Fruit fly (Drosophila melanogaster): Measurements from ENCODE around the gene Sap47.

The Sap47 gene

dm6 chr3R:15922622-15923574 lies 12.0 kb upstream of the Sap47 start:
- no peak for TF ChIP-seq Lim3 (GFP tag; IDR thresholded peaks at IDR 0.05)
- peak; percentile 58 for TF ChIP-seq gcm (GFP tag; optimal IDR thresholded peaks at IDR 0.05)
- TF ChIP-seq Mad (GFP tag; optimal IDR thresholded peaks at IDR 0.05) = no peak
- TF ChIP-seq Drgx (GFP tag; IDR thresholded peaks at IDR 0.05) = peak; percentile 36
- peak; percentile 86 for TF ChIP-seq sd (tag; optimal IDR thresholded peaks at IDR 0.05)
- peak; percentile 89 for TF ChIP-seq crol (GFP tag; IDR thresholded peaks at IDR 0.05)
- no peak for TF ChIP-seq CG10959 (GFP tag; IDR thresholded peaks at IDR 0.05)
- peak; percentile 36 for TF ChIP-seq D19A (tag; optimal IDR thresholded peaks at IDR 0.05)
- TF ChIP-seq CG11456 (GFP tag; IDR thresholded peaks at IDR 0.05) = no peak
- TF ChIP-seq kay (GFP tag; optimal IDR thresholded peaks at IDR 0.05) = no peak
- no peak for TF ChIP-seq tap (tag; optimal IDR thresholded peaks at IDR 0.05)
- no peak for TF ChIP-seq E2f1 (GFP tag; IDR thresholded peaks at IDR 0.05)
- peak; percentile 30 for TF ChIP-seq kni (GFP tag; optimal IDR thresholded peaks at IDR 0.05)
- no peak for TF ChIP-seq amos (GFP tag; IDR thresholded peaks at IDR 0.05; ENCODE audit: partially characterized antibody)
- no peak for TF ChIP-seq scrt (GFP tag; optimal IDR thresholded peaks at IDR 0.05)
- TF ChIP-seq hth (optimal IDR thresholded peaks at IDR 0.05) = no peak
- peak; percentile 19 for TF ChIP-seq sens (GFP tag)

- no peak for TF ChIP-seq nmo (GFP tag; optimal IDR thresholded peaks at IDR 0.05)
- no peak for TF ChIP-seq CG31365 (tag; optimal IDR thresholded peaks at IDR 0.05)
- TF ChIP-seq Trl (optimal IDR thresholded peaks at IDR 0.05) = no peak
- TF ChIP-seq Trl (GFP tag; optimal IDR thresholded peaks at IDR 0.05) = no peak
- TF ChIP-seq B-H1 (GFP tag; IDR thresholded peaks at IDR 0.05) = no peak
- no peak for TF ChIP-seq nom (GFP tag; optimal IDR thresholded peaks at IDR 0.05)
- no peak for TF ChIP-seq Hmx (GFP tag; optimal IDR thresholded peaks at IDR 0.05)
- TF ChIP-seq kay (GFP tag; optimal IDR thresholded peaks at IDR 0.05) = no peak
- no peak for TF ChIP-seq Sin3A (optimal IDR thresholded peaks at IDR 0.05)
Observed at dm6 chr3R:15925329-15925728, 9.6 kb upstream of the Sap47 start, which contains the start of gene CG34276. TSS of gene CG34276 (plus strand) at chr3R:15925629.

dm6 chr3R:15925939-15926338 lies 9.0 kb upstream of the Sap47 start:
- no peak for TF ChIP-seq z (GFP tag; IDR thresholded peaks at IDR 0.05)
- TF ChIP-seq CG6654 (GFP tag; optimal IDR thresholded peaks at IDR 0.05) = no peak
- TF ChIP-seq CG10321 (GFP tag; IDR thresholded peaks at IDR 0.05) = no peak
- TF ChIP-seq HHEX (GFP tag; optimal IDR thresholded peaks at IDR 0.05) = no peak
- peak; percentile 10 for TF ChIP-seq odd (GFP tag; optimal IDR thresholded peaks at IDR 0.05)
- no peak for TF ChIP-seq CG9876 (GFP tag; optimal IDR thresholded peaks at IDR 0.05)
- TF ChIP-seq CG8944 (GFP tag; optimal IDR thresholded peaks at IDR 0.05) = no peak
- no peak for TF ChIP-seq Xbp1 (GFP tag; optimal IDR thresholded peaks at IDR 0.05)
- peak; percentile 31 for TF ChIP-seq lab (GFP tag; optimal IDR thresholded peaks at IDR 0.05)
- TF ChIP-seq CG12104 (GFP tag; optimal IDR thresholded peaks at IDR 0.05) = no peak
- TF ChIP-seq abd-A (tag; optimal IDR thresholded peaks at IDR 0.05) = no peak
- no peak for TF ChIP-seq ro (GFP tag; IDR thresholded peaks at IDR 0.05)
- TF ChIP-seq CG8765 (GFP tag; IDR thresholded peaks at IDR 0.05) = no peak
- no peak for TF ChIP-seq gcm (GFP tag; optimal IDR thresholded peaks at IDR 0.05)
- no peak for TF ChIP-seq pho (GFP tag; optimal IDR thresholded peaks at IDR 0.05)
- TF ChIP-seq ftz-f1 (GFP tag; optimal IDR thresholded peaks at IDR 0.05) = no peak
- TF ChIP-seq Drgx (GFP tag; IDR thresholded peaks at IDR 0.05) = no peak
- TF ChIP-seq CG17568 (GFP tag; optimal IDR thresholded peaks at IDR 0.05) = peak; percentile 6
- peak; percentile 41 for TF ChIP-seq CG2678 (tag; optimal IDR thresholded peaks at IDR 0.05)
- no peak for TF ChIP-seq CG7372 (GFP tag; IDR thresholded peaks at IDR 0.05)
- no peak for TF ChIP-seq Lpt (GFP tag; optimal IDR thresholded peaks at IDR 0.05)
- TF ChIP-seq sug (tag; optimal IDR thresholded peaks at IDR 0.05) = no peak
- no peak for TF ChIP-seq CG15011 (GFP tag; optimal IDR thresholded peaks at IDR 0.05)
- no peak for TF ChIP-seq CG9797 (GFP tag; optimal IDR thresholded peaks at IDR 0.05)
- TF ChIP-seq seq (GFP tag; IDR thresholded peaks at IDR 0.05) = no peak
- TF ChIP-seq Deaf1 (tag; optimal IDR thresholded peaks at IDR 0.05) = no peak

All from whole organism, embryonic.